Worm (Caenorhabditis elegans): ENCODE data around the gene T06E4.21.

DNA sequence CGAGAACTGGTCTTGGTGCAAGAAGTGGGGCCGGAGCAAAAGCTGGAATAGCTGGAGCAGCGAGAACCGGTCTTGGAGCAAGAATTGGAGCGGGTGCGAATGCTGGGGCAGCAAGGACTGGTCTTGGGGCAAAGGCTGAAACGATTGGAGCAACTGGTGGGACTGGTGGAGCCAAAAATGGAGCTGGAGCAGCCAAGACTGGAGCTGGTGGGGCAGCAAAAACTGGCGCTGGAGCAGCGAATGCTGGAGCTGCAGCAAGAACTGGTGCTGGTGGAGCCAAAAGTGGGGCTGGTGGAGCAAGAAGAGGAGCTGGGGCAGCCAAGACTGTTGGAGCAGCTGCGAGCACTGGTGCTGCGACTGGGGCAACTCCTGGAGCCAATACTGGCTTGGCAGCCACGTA, 22.8 kb upstream of the T06E4.21 start:
- TF ChIP-seq nhr-12 (tag; optimal IDR thresholded peaks at IDR 0.05) (no peak), sptf-1 (tag; optimal IDR thresholded peaks at IDR 0.05) (no peak), mep-1 (tag; optimal IDR thresholded peaks at IDR 0.05) (no peak), snpc-4 (tag; optimal IDR thresholded peaks at IDR 0.05) (no peak), ztf-11 (tag; optimal IDR thresholded peaks at IDR 0.05) (no peak), lsy-2 (tag; optimal IDR thresholded peaks at IDR 0.05) (no peak), nhr-237 (tag; optimal IDR thresholded peaks at IDR 0.05) (no peak), ceh-43 (GFP tag; optimal IDR thresholded peaks at IDR 0.05) (no peak), nhr-28 (tag; optimal IDR thresholded peaks at IDR 0.05) (no peak), ces-1 (GFP tag; optimal IDR thresholded peaks at IDR 0.05) (no peak), mls-2 (tag; optimal IDR thresholded peaks at IDR 0.05) (no peak), M03D4.4 (tag; optimal IDR thresholded peaks at IDR 0.05) (no peak), drap-1 (GFP tag; optimal IDR thresholded peaks at IDR 0.05) (no peak), elt-1 (tag; optimal IDR thresholded peaks at IDR 0.05; ENCODE audit: borderline replicate concordance, insufficient read depth) (no peak)

All from whole organism, mixed stage, embryonic.